Worm (Caenorhabditis elegans) whole organism, late embryonic: ENCODE data around the gene dpy-18.
A peak's percentile ranks its signal among the peaks of the same experiment; 100 is the strongest.

Source experiments
- F13H6.1 ChIP-seq: sonication (generic microtip); optimal IDR thresholded peaks from 2 replicates; lab custom pipeline; 2016; ENCODE audit warnings: missing genetic modification characterization, missing compliant biosample characterization
- T23F11.4 ChIP-seq: fragments of 200-800 bp; sonication (Bioruptor generic); optimal IDR thresholded peaks from 2 replicates; lab custom pipeline; 2018; ENCODE audit warnings: mild to moderate bottlenecking, missing genetic modification characterization, missing compliant biosample characterization
- Y22D7AL.16 ChIP-seq: sonication (generic microtip); optimal IDR thresholded peaks from 2 replicates; lab custom pipeline; 2016; ENCODE audit warnings: missing genetic modification characterization, missing compliant biosample characterization
- ama-1 ChIP-seq: fragments of 150-350 bp; optimal IDR thresholded peaks from 2 replicates; lab custom pipeline; 2014
- ceh-18 ChIP-seq: sonication (generic microtip); optimal IDR thresholded peaks from 2 replicates; lab custom pipeline; 2016; ENCODE audit warnings: missing genetic modification characterization, missing compliant biosample characterization
- ceh-2 ChIP-seq: sonication (generic microtip); optimal IDR thresholded peaks from 2 replicates; lab custom pipeline; 2016; ENCODE audit warnings: missing genotype, missing genetic modification characterization, missing compliant biosample characterization
- ceh-22 ChIP-seq: sonication (generic microtip); optimal IDR thresholded peaks from 2 replicates; lab custom pipeline; 2017; ENCODE audit warnings: missing biosample characterization, missing genetic modification characterization
- ceh-31 ChIP-seq: sonication (generic microtip); optimal IDR thresholded peaks from 2 replicates; lab custom pipeline; 2016; ENCODE audit warnings: missing genetic modification characterization, missing compliant biosample characterization
- ceh-48 ChIP-seq: sonication (generic microtip); optimal IDR thresholded peaks from 2 replicates; lab custom pipeline; 2016; ENCODE audit warnings: missing genetic modification characterization, inconsistent platforms, missing compliant biosample characterization
- ceh-6 ChIP-seq: fragments of 200-800 bp; sonication (Bioruptor generic); optimal IDR thresholded peaks from 2 replicates; lab custom pipeline; 2018; ENCODE audit warnings: mild to moderate bottlenecking, missing genetic modification characterization, missing compliant biosample characterization
- ceh-9 ChIP-seq: sonication (generic microtip); optimal IDR thresholded peaks from 2 replicates; lab custom pipeline; 2016; ENCODE audit warnings: mild to moderate bottlenecking, missing genetic modification characterization, inconsistent platforms, missing compliant biosample characterization
- che-1 ChIP-seq: sonication (generic microtip); optimal IDR thresholded peaks from 2 replicates; lab custom pipeline; 2016; ENCODE audit warnings: mild to moderate bottlenecking, missing genetic modification characterization, missing compliant biosample characterization
- dmd-4 ChIP-seq: sonication (generic microtip); optimal IDR thresholded peaks from 2 replicates; lab custom pipeline; 2016; ENCODE audit warnings: borderline replicate concordance, missing genetic modification characterization, missing compliant biosample characterization
- dve-1 ChIP-seq: sonication (generic microtip); optimal IDR thresholded peaks from 2 replicates; lab custom pipeline; 2017; ENCODE audit warnings: antibody characterized with exemption, mild to moderate bottlenecking, missing genetic modification characterization, missing compliant biosample characterization
- elt-2 ChIP-seq: sonication (generic microtip); optimal IDR thresholded peaks from 2 replicates; lab custom pipeline; 2016; ENCODE audit warnings: missing genetic modification reagents, missing genetic modification characterization, missing compliant biosample characterization
- elt-4 ChIP-seq: sonication (generic microtip); optimal IDR thresholded peaks from 2 replicates; lab custom pipeline; 2016; ENCODE audit warnings: missing genetic modification characterization, missing compliant biosample characterization
- eyg-1 ChIP-seq: sonication (generic microtip); optimal IDR thresholded peaks from 2 replicates; lab custom pipeline; 2016; ENCODE audit warnings: missing genotype, missing genetic modification characterization, missing compliant biosample characterization
- fax-1 ChIP-seq: sonication (generic microtip); optimal IDR thresholded peaks from 2 replicates; lab custom pipeline; 2016; ENCODE audit warnings: missing genotype, missing genetic modification characterization, missing compliant biosample characterization
- fkh-6 ChIP-seq: sonication (generic microtip); optimal IDR thresholded peaks from 2 replicates; lab custom pipeline; 2016; ENCODE audit warnings: missing genetic modification characterization, missing compliant biosample characterization
- gmeb-2 ChIP-seq: sonication (generic microtip); optimal IDR thresholded peaks from 2 replicates; lab custom pipeline; 2016; ENCODE audit warnings: missing genetic modification characterization, inconsistent platforms, missing compliant biosample characterization
- hlh-13 ChIP-seq: fragments of 200-800 bp; sonication (Bioruptor generic); optimal IDR thresholded peaks from 2 replicates; lab custom pipeline; 2018; ENCODE audit warnings: mild to moderate bottlenecking, missing genetic modification characterization, missing compliant biosample characterization
- hlh-15 ChIP-seq: sonication (generic microtip); optimal IDR thresholded peaks from 2 replicates; lab custom pipeline; 2016; ENCODE audit warnings: missing genetic modification characterization, missing compliant biosample characterization
- hlh-30 ChIP-seq: sonication (generic microtip); optimal IDR thresholded peaks from 2 replicates; lab custom pipeline; 2017; ENCODE audit warnings: antibody characterized with exemption, missing genetic modification characterization, missing compliant biosample characterization; ENCODE audit not compliant: insufficient read depth
- hlh-6 ChIP-seq: sonication (generic microtip); optimal IDR thresholded peaks from 2 replicates; lab custom pipeline; 2016; ENCODE audit warnings: missing genotype, missing genetic modification characterization, missing compliant biosample characterization
- hlh-8 ChIP-seq: sonication (generic microtip); optimal IDR thresholded peaks from 2 replicates; lab custom pipeline; 2016; ENCODE audit warnings: missing genotype, missing genetic modification characterization, missing compliant biosample characterization
- lim-6 ChIP-seq: sonication (generic microtip); optimal IDR thresholded peaks from 2 replicates; lab custom pipeline; 2016; ENCODE audit warnings: missing genetic modification characterization, missing compliant biosample characterization
- lin-11 ChIP-seq: fragments of 200-800 bp; sonication (Bioruptor generic); optimal IDR thresholded peaks from 2 replicates; lab custom pipeline; 2018; ENCODE audit warnings: mild to moderate bottlenecking, missing genetic modification characterization, missing compliant biosample characterization
- mec-3 ChIP-seq: sonication (generic microtip); optimal IDR thresholded peaks from 2 replicates; lab custom pipeline; 2016; ENCODE audit warnings: borderline replicate concordance, missing genetic modification characterization, missing compliant biosample characterization
- pat-9 ChIP-seq: fragments of 200-800 bp; sonication (Bioruptor generic); optimal IDR thresholded peaks from 2 replicates; lab custom pipeline; 2018; ENCODE audit warnings: mild to moderate bottlenecking, missing genetic modification characterization, moderate library complexity, missing compliant biosample characterization
- pax-1 ChIP-seq: fragments of 150-350 bp; optimal IDR thresholded peaks from 2 replicates; lab custom pipeline; 2014; ENCODE audit warnings: missing biosample characterization, missing genetic modification characterization
- pha-2 ChIP-seq: sonication (generic microtip); optimal IDR thresholded peaks from 2 replicates; lab custom pipeline; 2017; ENCODE audit warnings: mild to moderate bottlenecking, missing genetic modification characterization, missing compliant biosample characterization
- pros-1 ChIP-seq: fragments of 150-350 bp; optimal IDR thresholded peaks from 2 replicates; lab custom pipeline; 2014; ENCODE audit warnings: missing biosample characterization, missing genetic modification reagents, missing genetic modification characterization
- ref-2 ChIP-seq: sonication (generic microtip); optimal IDR thresholded peaks from 2 replicates; lab custom pipeline; 2016; ENCODE audit warnings: missing genetic modification characterization, missing compliant biosample characterization
- sdc-2 ChIP-seq: sonication (generic microtip); optimal IDR thresholded peaks from 2 replicates; lab custom pipeline; 2016; ENCODE audit warnings: missing genotype, missing genetic modification characterization, missing compliant biosample characterization
- tbx-7 ChIP-seq: sonication (generic microtip); optimal IDR thresholded peaks from 2 replicates; lab custom pipeline; 2016; ENCODE audit warnings: missing genotype, missing genetic modification characterization, missing compliant biosample characterization
- unc-3 ChIP-seq, 2 experiments: fragments of 200-800 bp in 1 of 2; sonication (Bioruptor generic) in 1 of 2; sonication (generic microtip) in 1 of 2; conservative IDR thresholded peaks in 1 of 2; optimal IDR thresholded peaks in 1 of 2; 2 replicates each; pipeline versions ENCODE4 v1.3.6 to Lab custom; 2016 to 2022; ENCODE audit warnings: missing compliant biosample characterization in 2 of 2, missing genetic modification characterization in 2 of 2, missing genetic modification reagents in 1 of 2
- unc-42 ChIP-seq: sonication (generic microtip); optimal IDR thresholded peaks from 2 replicates; lab custom pipeline; 2016; ENCODE audit warnings: missing genotype, missing genetic modification characterization, missing compliant biosample characterization
- unc-86 ChIP-seq: sonication (generic microtip); optimal IDR thresholded peaks from 2 replicates; lab custom pipeline; 2016; ENCODE audit warnings: missing genetic modification characterization, missing compliant biosample characterization
- ztf-16 ChIP-seq: sonication (generic microtip); optimal IDR thresholded peaks from 2 replicates; lab custom pipeline; 2017; ENCODE audit warnings: missing genetic modification characterization, missing compliant biosample characterization

The dpy-18 gene

DNA sequence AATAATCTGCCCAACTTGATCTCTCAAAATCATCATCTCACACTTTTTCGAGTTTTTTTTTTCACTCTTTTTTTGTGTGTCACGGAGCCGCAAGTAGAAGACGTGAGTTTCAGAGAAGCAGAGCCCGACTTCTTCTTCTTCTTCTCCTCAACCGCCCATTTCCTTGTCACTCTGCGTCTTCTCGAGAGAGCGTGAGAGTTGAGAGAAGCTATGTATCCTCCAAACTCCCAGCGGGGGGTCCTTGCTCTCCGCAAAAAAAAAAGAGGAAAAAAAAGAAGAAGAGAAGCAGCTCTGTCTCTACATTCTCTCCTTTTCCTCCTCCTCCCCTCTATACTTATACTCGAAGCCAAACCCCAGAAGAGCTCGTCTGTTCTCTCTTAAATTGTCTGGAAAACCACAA, 43.4 kb downstream of the dpy-18 start:
- TF ChIP-seq che-1 (no peak), ztf-16 (tag; lab: Kevin White, UChicago) (no peak), unc-3 (GFP tag; conservative IDR thresholded peaks at IDR 0.05; lab: Robert Waterston, UW) (no peak), unc-3 (tag; optimal IDR thresholded peaks at IDR 0.05; lab: Kevin White, UChicago) (no peak), ref-2 (peak; percentile 40), gmeb-2 (no peak), eyg-1 (no peak), fax-1 (no peak), pax-1 (tag; lab: Kevin White, UChicago) (no peak), ceh-2 (tag; lab: Kevin White, UChicago) (no peak), unc-86 (tag; lab: Kevin White, UChicago) (no peak), ceh-31 (peak; percentile 24), hlh-8 (tag; lab: Kevin White, UChicago) (no peak), pros-1 (tag; lab: Kevin White, UChicago) (no peak), T23F11.4 (GFP tag; lab: Kevin White, UChicago) (no peak), hlh-6 (tag; lab: Kevin White, UChicago) (no peak), elt-2 (tag; lab: Kevin White, UChicago) (no peak), mec-3 (tag; lab: Kevin White, UChicago) (no peak), dmd-4 (tag; lab: Kevin White, UChicago) (no peak), sdc-2 (no peak), ceh-6 (no peak), unc-42 (tag; lab: Kevin White, UChicago) (peak; percentile 48), lin-11 (tag; lab: Kevin White, UChicago) (no peak), ceh-18 (tag; lab: Kevin White, UChicago) (peak; percentile 28), hlh-15 (no peak)
- TF ChIP-seq, all 69 proteins: peak for 4

DNA sequence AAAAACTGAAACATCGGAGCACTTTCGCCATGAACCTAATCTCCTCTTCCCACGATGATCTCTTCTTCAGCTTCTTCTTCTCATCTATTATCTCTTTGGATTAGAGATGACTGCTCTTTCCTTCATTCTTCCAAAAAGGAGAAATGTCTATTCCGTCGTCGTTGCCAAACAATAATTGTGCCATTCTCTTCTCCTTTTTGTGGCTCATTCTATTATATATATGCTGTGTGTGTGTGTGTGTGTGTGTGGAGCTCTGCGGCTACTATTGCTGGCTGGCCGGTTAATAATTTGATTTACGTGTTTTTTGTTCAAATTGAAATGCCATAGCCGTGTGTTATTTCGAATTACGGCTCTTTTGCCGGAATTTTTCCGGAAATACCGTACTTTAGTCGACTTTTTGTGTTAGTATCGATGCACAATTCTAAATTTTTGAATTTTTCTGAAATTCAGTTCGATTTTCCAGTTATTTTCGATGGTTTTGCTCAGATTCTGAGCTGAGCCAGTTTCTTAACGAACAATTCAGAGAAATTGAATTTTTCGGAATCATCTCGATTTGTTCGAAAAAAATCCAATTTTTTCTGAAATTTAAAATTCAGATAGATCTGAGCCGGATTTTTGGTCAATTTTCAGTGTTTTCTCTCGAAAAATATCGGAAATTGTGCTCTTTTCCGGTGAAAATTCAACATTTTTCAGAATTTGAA, 44.6 kb downstream of the dpy-18 start, which contains the start of gene T28D6.5:
T28D6.5 (plus strand) TSS at position 651 of the 701 bp plus-strand sequence.
- TF ChIP-seq dve-1 (tag; lab: Kevin White, UChicago) (no peak), Y22D7AL.16 (no peak), unc-42 (tag; lab: Kevin White, UChicago) (peak; percentile 85), ceh-48 (tag; lab: Kevin White, UChicago) (no peak)

DNA sequence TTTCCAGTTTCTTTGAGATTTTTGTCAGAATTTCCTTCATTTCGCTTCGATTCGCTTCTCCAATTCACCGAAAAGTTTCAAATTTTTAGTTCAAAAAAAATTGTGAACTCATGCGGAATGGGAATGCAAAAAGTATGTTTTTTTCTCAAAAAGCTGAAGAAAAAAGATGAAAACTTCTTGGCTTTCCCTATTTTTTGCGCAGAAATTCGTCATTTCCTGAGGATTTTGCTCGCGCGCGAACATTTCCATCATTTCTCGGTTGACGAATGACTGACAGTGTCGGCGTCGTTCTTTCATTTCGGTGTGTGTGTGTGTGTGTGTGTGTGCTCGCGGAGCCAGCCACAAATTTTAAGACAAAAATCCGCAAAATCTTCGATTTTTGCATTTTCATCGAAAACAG, 45.5 kb downstream of the dpy-18 start:
- TF ChIP-seq ref-2 (no peak), pat-9 (tag; lab: Kevin White, UChicago) (no peak), ceh-18 (tag; lab: Kevin White, UChicago) (no peak), lim-6 (tag; lab: Kevin White, UChicago) (no peak), fkh-6 (tag; lab: Kevin White, UChicago) (no peak), ceh-22 (tag; lab: Kevin White, UChicago) (no peak), tbx-7 (tag; lab: Kevin White, UChicago) (no peak), T23F11.4 (GFP tag; lab: Kevin White, UChicago) (no peak), ceh-9 (tag; lab: Kevin White, UChicago) (no peak), Y22D7AL.16 (no peak), eyg-1 (no peak), elt-4 (tag; lab: Kevin White, UChicago) (no peak), ama-1 (lab: Kevin White, UChicago) (no peak), hlh-8 (tag; lab: Kevin White, UChicago) (no peak), pha-2 (tag; lab: Kevin White, UChicago) (no peak), che-1 (no peak), hlh-13 (GFP tag; lab: Kevin White, UChicago) (no peak), hlh-30 (no peak), pros-1 (tag; lab: Kevin White, UChicago) (no peak), F13H6.1 (no peak)
